Fruit fly (Drosophila melanogaster): ENCODE data around the gene CG42752.

dm6 chr2L:18745454-18745853 is 5.5 kb upstream of the CG42752 start:
- TF ChIP-seq CTCF (optimal IDR thresholded peaks at IDR 0.05) (no peak), CG8478 (optimal IDR thresholded peaks at IDR 0.05) (no peak)
